Worm (Caenorhabditis elegans) whole organism, L4 larva: Measurements from ENCODE around the gene igdb-3.

Experiments used
- D1046.2 ChIP-seq: fragments of 200-800 bp; sonication (Bioruptor generic); IDR thresholded peaks from 2 replicates; pipeline ENCODE4 v1.3.6; 2022; ENCODE audit warnings: missing genetic modification characterization, missing compliant biosample characterization
- F10B5.3 ChIP-seq: sonication (generic microtip); optimal IDR thresholded peaks from 2 replicates; lab custom pipeline; 2016; ENCODE audit warnings: mild to moderate bottlenecking, missing genetic modification characterization, missing compliant biosample characterization
- F26F4.8 ChIP-seq: fragments of 200-800 bp; sonication (Bioruptor generic); conservative IDR thresholded peaks from 2 replicates; pipeline ENCODE4 v1.3.6; 2022; ENCODE audit warnings: missing genetic modification characterization, missing compliant biosample characterization
- T20F7.1 ChIP-seq: fragments of 200-800 bp; sonication (Bioruptor generic); optimal IDR thresholded peaks from 2 replicates; lab custom pipeline; 2018; ENCODE audit warnings: mild to moderate bottlenecking, missing genetic modification characterization, missing compliant biosample characterization
- Y48G9A.11 ChIP-seq: fragments of 200-800 bp; sonication (Bioruptor generic); IDR thresholded peaks from 2 replicates; pipeline ENCODE4 v1.3.6; 2022; ENCODE audit warnings: missing genetic modification reagents, missing genetic modification characterization, missing compliant biosample characterization
- Y5F2A.4 ChIP-seq: fragments of 200-800 bp; sonication (Bioruptor generic); optimal IDR thresholded peaks from 2 replicates; lab custom pipeline; 2018; ENCODE audit warnings: mild to moderate bottlenecking, missing genetic modification characterization, missing compliant biosample characterization
- ZK337.2 ChIP-seq: fragments of 200-800 bp; sonication (Bioruptor generic); IDR thresholded peaks from 2 replicates; pipeline ENCODE4 v1.3.6; 2022; ENCODE audit warnings: missing genetic modification reagents, missing genetic modification characterization, missing compliant biosample characterization
- ZK546.5 ChIP-seq, 2 experiments: sonication (generic microtip); optimal IDR thresholded peaks; 2 replicates each; lab custom pipeline; 2017; ENCODE audit warnings: missing biosample characterization in 2 of 2, missing genetic modification characterization in 2 of 2
- aha-1 ChIP-seq: fragments of 150-350 bp; peaks from one replicate; lab custom pipeline; 2014; ENCODE audit warnings: missing biosample characterization, missing genetic modification characterization
- attf-4 ChIP-seq: sonication (generic microtip); optimal IDR thresholded peaks from 3 replicates; lab custom pipeline; 2017; ENCODE audit warnings: missing biosample characterization, missing genetic modification characterization
- ceh-20 ChIP-seq: fragments of 200-800 bp; sonication (Bioruptor generic); IDR thresholded peaks from 2 replicates; pipeline ENCODE4 v1.3.6; 2022; ENCODE audit warnings: missing genetic modification reagents, missing genetic modification characterization, missing compliant biosample characterization
- ceh-44 ChIP-seq: fragments of 200-800 bp; sonication (Bioruptor generic); IDR thresholded peaks from 2 replicates; pipeline ENCODE4 v1.3.6; 2022; ENCODE audit warnings: missing genetic modification reagents, missing genetic modification characterization, missing compliant biosample characterization
- cey-2 ChIP-seq: sonication (generic microtip); optimal IDR thresholded peaks from 3 replicates; lab custom pipeline; 2017; ENCODE audit warnings: missing genetic modification characterization, mild to moderate bottlenecking, missing compliant biosample characterization, antibody characterized with exemption, borderline replicate concordance; ENCODE audit not compliant: insufficient read depth
- ctbp-1 ChIP-seq: fragments of 200-800 bp; sonication (Bioruptor generic); IDR thresholded peaks from 2 replicates; pipeline ENCODE4 v1.3.6; 2022; ENCODE audit warnings: missing genetic modification reagents, missing genetic modification characterization, missing compliant biosample characterization
- daf-12 ChIP-seq: fragments of 150-350 bp; optimal IDR thresholded peaks from 2 replicates; lab custom pipeline; 2014; ENCODE audit warnings: missing biosample characterization, missing genetic modification reagents, missing genetic modification characterization
- daf-16 ChIP-seq, 3 experiments: sonication (generic microtip); optimal IDR thresholded peaks; 2 replicates each; lab custom pipeline; 2016 to 2017; ENCODE audit warnings: missing genetic modification characterization in 3 of 3, missing genetic modification reagents in 3 of 3, mild to moderate bottlenecking in 2 of 3, missing compliant biosample characterization in 2 of 3, missing biosample characterization in 1 of 3, moderate library complexity in 1 of 3
- daf-19 ChIP-seq: fragments of 200-800 bp; sonication (Bioruptor generic); conservative IDR thresholded peaks from 2 replicates; pipeline ENCODE4 v1.3.6; 2022; ENCODE audit warnings: missing genetic modification characterization, missing compliant biosample characterization
- dve-1 ChIP-seq: sonication (generic microtip); optimal IDR thresholded peaks from 2 replicates; lab custom pipeline; 2017; ENCODE audit warnings: antibody characterized with exemption, mild to moderate bottlenecking, missing genetic modification characterization, missing compliant biosample characterization; ENCODE audit not compliant: insufficient read depth
- fkh-10 ChIP-seq: fragments of 150-350 bp; optimal IDR thresholded peaks from 2 replicates; lab custom pipeline; 2014; ENCODE audit warnings: missing biosample characterization, missing genetic modification reagents, missing genetic modification characterization
- fos-1 ChIP-seq: fragments of 150-350 bp; optimal IDR thresholded peaks from 2 replicates; lab custom pipeline; 2014; ENCODE audit warnings: missing biosample characterization, missing genetic modification characterization
- hmg-1.1 ChIP-seq: fragments of 200-800 bp; sonication (Bioruptor generic); IDR thresholded peaks from 2 replicates; pipeline ENCODE4 v1.3.6; 2022; ENCODE audit warnings: missing genetic modification reagents, missing genetic modification characterization, missing compliant biosample characterization
- lin-15B ChIP-seq: fragments of 150-350 bp; sonication (generic microtip); optimal IDR thresholded peaks from 3 replicates; lab custom pipeline; 2014; ENCODE audit warnings: missing biosample characterization, missing genetic modification characterization
- lin-29 ChIP-seq: fragments of 200-800 bp; sonication (Bioruptor generic); IDR thresholded peaks from 2 replicates; pipeline ENCODE4 v1.3.6; 2022; ENCODE audit warnings: missing genetic modification reagents, missing genetic modification characterization, missing compliant biosample characterization
- lin-38 ChIP-seq: fragments of 200-800 bp; sonication (Bioruptor generic); IDR thresholded peaks from 2 replicates; pipeline ENCODE4 v1.3.6; 2022; ENCODE audit warnings: missing genetic modification reagents, missing genetic modification characterization, missing compliant biosample characterization
- madf-5 ChIP-seq, 2 experiments: fragments of 200-800 bp; sonication (Bioruptor generic); IDR thresholded peaks; 2 replicates each; pipeline ENCODE4 v1.3.6; 2022; ENCODE audit warnings: missing compliant biosample characterization in 2 of 2, missing genetic modification characterization in 2 of 2
- mes-2 ChIP-seq: sonication (generic microtip); optimal IDR thresholded peaks from 2 replicates; lab custom pipeline; 2016; ENCODE audit warnings: missing genotype, mild to moderate bottlenecking, missing genetic modification characterization, missing compliant biosample characterization; ENCODE audit not compliant: poor library complexity, severe bottlenecking
- nhr-11 ChIP-seq: fragments of 150-350 bp; optimal IDR thresholded peaks from 2 replicates; lab custom pipeline; 2014; ENCODE audit warnings: missing biosample characterization, missing genetic modification characterization
- nhr-111 ChIP-seq: fragments of 200-800 bp; sonication (Bioruptor generic); optimal IDR thresholded peaks from 2 replicates; lab custom pipeline; 2018; ENCODE audit warnings: mild to moderate bottlenecking, missing genetic modification characterization, missing compliant biosample characterization
- nhr-41 ChIP-seq: fragments of 200-800 bp; sonication (Bioruptor generic); IDR thresholded peaks from 2 replicates; pipeline ENCODE4 v1.3.6; 2022; ENCODE audit warnings: missing genetic modification reagents, missing genetic modification characterization, missing compliant biosample characterization
- nhr-6 ChIP-seq: fragments of 150-350 bp; optimal IDR thresholded peaks from 2 replicates; lab custom pipeline; 2014; ENCODE audit warnings: missing biosample characterization, missing genetic modification characterization
- nhr-76 ChIP-seq: fragments of 150-350 bp; optimal IDR thresholded peaks from 2 replicates; lab custom pipeline; 2014; ENCODE audit warnings: missing biosample characterization, missing genetic modification characterization
- nhr-77 ChIP-seq: fragments of 150-350 bp; optimal IDR thresholded peaks from 2 replicates; lab custom pipeline; 2014; ENCODE audit warnings: missing biosample characterization, missing genetic modification characterization
- php-3 ChIP-seq: fragments of 200-800 bp; sonication (Bioruptor generic); IDR thresholded peaks from 2 replicates; pipeline ENCODE4 v1.3.6; 2022; ENCODE audit warnings: missing genetic modification reagents, missing genetic modification characterization, missing compliant biosample characterization
- rbr-2 ChIP-seq: sonication (generic microtip); optimal IDR thresholded peaks from 2 replicates; lab custom pipeline; 2016; ENCODE audit warnings: missing genotype, missing genetic modification characterization, missing compliant biosample characterization
- skn-1 ChIP-seq: fragments of 150-350 bp; optimal IDR thresholded peaks from 2 replicates; lab custom pipeline; 2014; ENCODE audit warnings: missing biosample characterization, missing genetic modification characterization
- snpc-4 ChIP-seq: fragments of 150-350 bp; optimal IDR thresholded peaks from 2 replicates; lab custom pipeline; 2014; ENCODE audit warnings: missing biosample characterization, missing genetic modification characterization
- tag-97 ChIP-seq: fragments of 200-800 bp; sonication (Bioruptor generic); IDR thresholded peaks from 2 replicates; pipeline ENCODE4 v1.3.6; 2022; ENCODE audit warnings: missing genetic modification characterization, missing compliant biosample characterization
- tra-1 ChIP-seq: fragments of 200-800 bp; sonication (Bioruptor generic); IDR thresholded peaks from 2 replicates; pipeline ENCODE4 v1.3.6; 2022; ENCODE audit warnings: missing genetic modification reagents, missing genetic modification characterization, missing compliant biosample characterization
- unc-39 ChIP-seq: sonication (generic microtip); optimal IDR thresholded peaks from 2 replicates; lab custom pipeline; 2017; ENCODE audit warnings: missing biosample characterization, missing genetic modification characterization

igdb-3 gene

DNA sequence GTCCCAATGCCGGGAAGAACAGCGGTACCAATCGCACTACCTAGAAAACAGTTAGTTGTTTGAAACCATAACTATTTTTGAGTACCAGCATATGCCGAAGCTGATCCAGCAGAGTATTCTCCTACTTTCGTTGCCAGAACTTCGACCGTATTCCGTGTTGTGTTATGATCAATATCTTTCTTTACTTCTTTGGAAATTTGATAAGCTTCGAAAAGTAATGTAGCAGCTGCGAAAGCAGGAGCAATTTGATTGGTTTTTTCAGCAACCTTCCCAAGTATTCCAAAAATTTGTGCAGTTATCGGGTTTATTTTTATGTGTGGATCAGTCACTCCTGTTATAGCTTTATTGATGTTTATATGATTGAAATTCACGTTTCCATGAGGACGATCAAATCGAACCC is 25.2 kb upstream of the igdb-3 start:
- TF ChIP-seq aha-1 (tag; lab: Kevin White, UChicago) (peak; percentile 97), daf-19 (GFP tag; lab: Robert Waterston, UW) (no peak)

DNA sequence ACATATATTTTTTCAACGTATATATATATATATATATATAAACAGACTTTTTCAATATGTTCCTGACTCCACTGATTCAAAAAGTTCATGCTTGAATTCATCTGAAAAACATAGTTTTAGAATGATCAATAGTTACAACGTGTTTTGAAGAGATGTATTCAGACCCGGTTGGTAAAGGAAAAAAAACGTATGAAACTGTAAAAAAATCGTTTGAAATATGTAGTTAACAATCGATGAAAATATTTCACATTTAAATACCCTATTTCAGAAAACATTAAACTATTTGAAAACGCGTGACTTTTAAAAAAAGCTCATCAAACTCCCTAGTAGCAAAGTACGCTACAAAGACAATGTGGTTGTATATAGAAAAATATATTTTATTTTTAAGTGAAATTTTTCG is 24.6 kb upstream of the igdb-3 start, which contains the start of gene C03B1.14:
Gene C03B1.14 (minus strand): TSS at position 101 of the 400 bp plus-strand sequence.
- TF ChIP-seq nhr-11 (tag; lab: Kevin White, UChicago) (no peak), F10B5.3 (tag; lab: Kevin White, UChicago) (no peak), T20F7.1 (no peak), tag-97 (GFP tag; lab: Robert Waterston, UW) (no peak), dve-1 (tag; lab: Kevin White, UChicago) (no peak), php-3 (GFP tag; lab: Robert Waterston, UW) (no peak), nhr-76 (tag; lab: Kevin White, UChicago) (no peak), nhr-111 (GFP tag; lab: Kevin White, UChicago) (no peak), lin-38 (GFP tag; lab: Robert Waterston, UW) (no peak), nhr-77 (no peak), ceh-44 (GFP tag; lab: Robert Waterston, UW) (no peak), attf-4 (tag; lab: Kevin White, UChicago) (no peak), rbr-2 (tag; lab: Kevin White, UChicago) (no peak), fkh-10 (GFP tag; lab: Kevin White, UChicago) (no peak), Y5F2A.4 (no peak), nhr-41 (GFP tag; lab: Robert Waterston, UW) (no peak), nhr-6 (tag; lab: Kevin White, UChicago) (no peak), tra-1 (GFP tag; lab: Robert Waterston, UW) (no peak)

ce11 chrX:6364196-6364595 is 21.1 kb upstream of the igdb-3 start, which contains the start of gene C03B1.4:
Gene C03B1.4 (plus strand): TSS chrX:6364496.
- TF ChIP-seq unc-39 (tag; lab: Kevin White, UChicago) (no peak), fos-1 (tag; lab: Kevin White, UChicago) (no peak), attf-4 (tag; lab: Kevin White, UChicago) (no peak), mes-2 (no peak), F26F4.8 (GFP tag; lab: Robert Waterston, UW) (no peak), nhr-41 (GFP tag; lab: Robert Waterston, UW) (no peak), lin-15B (tag; lab: Kevin White, UChicago) (no peak)
- TF ChIP-seq, all 104 proteins: peak for 0

ce11 chrX:6365715-6366114 is 19.6 kb upstream of the igdb-3 start, which contains the start of gene C03B1.3:
Gene C03B1.3 (plus strand): TSS chrX:6366015.
- TF ChIP-seq snpc-4 (tag; lab: Kevin White, UChicago) = no peak
- TF ChIP-seq cey-2 = no peak
- no peak for TF ChIP-seq daf-16 (GFP tag; optimal IDR thresholded peaks at IDR 0.05; lab: Kevin White, UChicago)
- no peak for TF ChIP-seq daf-16 (tag; optimal IDR thresholded peaks at IDR 0.05; lab: Kevin White, UChicago)
- TF ChIP-seq ZK337.2 = no peak
- TF ChIP-seq fos-1 (tag; lab: Kevin White, UChicago) = no peak
- TF ChIP-seq madf-5 (GFP tag; IDR thresholded peaks at IDR 0.05; lab: Robert Waterston, UW) = no peak
- TF ChIP-seq hmg-1.1 = no peak
- no peak for TF ChIP-seq lin-29 (GFP tag; lab: Robert Waterston, UW)
- TF ChIP-seq ZK546.5 (tag; optimal IDR thresholded peaks at IDR 0.05; lab: Kevin White, UChicago) = no peak
- no peak for TF ChIP-seq mes-2
- no peak for TF ChIP-seq ctbp-1 (GFP tag; lab: Robert Waterston, UW)
- TF ChIP-seq nhr-11 (tag; lab: Kevin White, UChicago) = no peak
- no peak for TF ChIP-seq skn-1 (tag; lab: Kevin White, UChicago)
- TF ChIP-seq unc-39 (tag; lab: Kevin White, UChicago) = no peak
- TF ChIP-seq D1046.2 (GFP tag; lab: Robert Waterston, UW) = no peak
- TF ChIP-seq daf-12 (tag; lab: Kevin White, UChicago) = no peak
- TF ChIP-seq ceh-20 = no peak
- TF ChIP-seq tra-1 (GFP tag; lab: Robert Waterston, UW) = no peak
- no peak for TF ChIP-seq Y48G9A.11 (GFP tag; lab: Robert Waterston, UW)
